Fruit fly (Drosophila melanogaster) whole organism, embryonic: Measurements from ENCODE around the gene CG11999.

Experiments used
- BEAF-32 ChIP-seq: fragments of 200-800 bp; sonication (Bioruptor generic); optimal IDR thresholded peaks from 3 replicates; lab custom pipeline; 2017; ENCODE audit warnings: missing biosample characterization, missing genetic modification characterization, mild to moderate bottlenecking, moderate library complexity, missing genetic modification reagents
- CG1603 ChIP-seq: fragments of 200-800 bp; sonication (Bioruptor generic); optimal IDR thresholded peaks from 2 replicates; lab custom pipeline; 2019; ENCODE audit warnings: missing biosample characterization, mild to moderate bottlenecking, missing genetic modification characterization, moderate library complexity
- CG8290 ChIP-seq, 3 experiments: fragments of 200-800 bp; sonication (Bioruptor generic); optimal IDR thresholded peaks; 2 replicates each; lab custom pipeline; 2016 to 2019; ENCODE audit warnings: missing biosample characterization in 3 of 3, missing genetic modification characterization in 3 of 3, mild to moderate bottlenecking in 2 of 3, moderate library complexity in 1 of 3
- Deaf1 ChIP-seq: fragments of 200-800 bp; optimal IDR thresholded peaks from 3 replicates; lab custom pipeline; 2019; ENCODE audit warnings: missing biosample characterization, mild to moderate bottlenecking, missing genetic modification characterization, moderate library complexity
- Ets65A ChIP-seq: fragments of 200-800 bp; sonication (Bioruptor generic); peaks from one replicate; lab custom pipeline; 2016; ENCODE audit warnings: missing biosample characterization, missing genetic modification characterization
- GATAe ChIP-seq: fragments of 200-800 bp; sonication (Bioruptor generic); conservative IDR thresholded peaks from 2 replicates; pipeline ENCODE4 v1.3.6; 2022; ENCODE audit warnings: missing biosample characterization, missing genetic modification characterization
- Med ChIP-seq: fragments of 200-800 bp; sonication (Bioruptor generic); peaks from one replicate; lab custom pipeline; 2016; ENCODE audit warnings: missing biosample characterization, missing genetic modification characterization, mild to moderate bottlenecking, inconsistent platforms, moderate library complexity
- NC2α ChIP-seq: fragments of 200-800 bp; sonication (Bioruptor generic); optimal IDR thresholded peaks from 2 replicates; lab custom pipeline; 2016; ENCODE audit warnings: missing biosample characterization, missing genetic modification characterization
- PHDP ChIP-seq: fragments of 200-800 bp; sonication (Bioruptor generic); optimal IDR thresholded peaks from 3 replicates; lab custom pipeline; 2018; ENCODE audit warnings: missing biosample characterization, mild to moderate bottlenecking, missing genetic modification characterization, moderate library complexity
- Sox100B ChIP-seq: fragments of 200-800 bp; sonication (Bioruptor generic); optimal IDR thresholded peaks from 3 replicates; lab custom pipeline; 2018; ENCODE audit warnings: missing biosample characterization, mild to moderate bottlenecking, missing genetic modification characterization
- Vsx1 ChIP-seq: fragments of 200-800 bp; sonication (Bioruptor generic); optimal IDR thresholded peaks from 2 replicates; lab custom pipeline; 2017; ENCODE audit warnings: missing biosample characterization, mild to moderate bottlenecking, missing genetic modification characterization, missing genetic modification reagents
- al ChIP-seq: fragments of 200-800 bp; sonication (Bioruptor generic); IDR thresholded peaks from 2 replicates; pipeline ENCODE4 v1.3.6; 2022; ENCODE audit warnings: missing biosample characterization, missing genetic modification characterization
- ara ChIP-seq: fragments of 200-800 bp; sonication (Bioruptor generic); IDR thresholded peaks from 2 replicates; pipeline ENCODE4 v1.3.6; 2022; ENCODE audit warnings: missing biosample characterization, missing genetic modification characterization
- bowl ChIP-seq: fragments of 200-800 bp; sonication (Bioruptor generic); IDR thresholded peaks from 2 replicates; pipeline ENCODE4 v1.3.6; 2022; ENCODE audit warnings: missing biosample characterization, missing genetic modification characterization
- cwo ChIP-seq: fragments of 200-800 bp; sonication (Bioruptor generic); optimal IDR thresholded peaks from 3 replicates; lab custom pipeline; 2017; ENCODE audit warnings: missing biosample characterization, missing genetic modification characterization, mild to moderate bottlenecking, moderate library complexity, missing genetic modification reagents
- da ChIP-seq: fragments of 200-800 bp; sonication (Bioruptor generic); optimal IDR thresholded peaks from 2 replicates; lab custom pipeline; 2016; ENCODE audit warnings: missing biosample characterization, missing genetic modification characterization
- lab ChIP-seq: fragments of 200-800 bp; sonication (Bioruptor generic); optimal IDR thresholded peaks from 3 replicates; lab custom pipeline; 2017; ENCODE audit warnings: missing biosample characterization, missing genetic modification characterization, mild to moderate bottlenecking, moderate library complexity, missing genetic modification reagents
- sd ChIP-seq: fragments of 200-800 bp; sonication (Bioruptor generic); optimal IDR thresholded peaks from 3 replicates; lab custom pipeline; 2018; ENCODE audit warnings: missing biosample characterization, mild to moderate bottlenecking, missing genetic modification characterization, moderate library complexity
- sens ChIP-seq: fragments of 200-800 bp; sonication (Bioruptor generic); peaks from one replicate; lab custom pipeline; 2016; ENCODE audit warnings: missing biosample characterization, missing genetic modification characterization
- wdn ChIP-seq: fragments of 200-800 bp; sonication (Bioruptor generic); IDR thresholded peaks from 2 replicates; pipeline ENCODE4 v1.3.6; 2022; ENCODE audit warnings: missing biosample characterization, missing genetic modification characterization

CG11999 gene

DNA sequence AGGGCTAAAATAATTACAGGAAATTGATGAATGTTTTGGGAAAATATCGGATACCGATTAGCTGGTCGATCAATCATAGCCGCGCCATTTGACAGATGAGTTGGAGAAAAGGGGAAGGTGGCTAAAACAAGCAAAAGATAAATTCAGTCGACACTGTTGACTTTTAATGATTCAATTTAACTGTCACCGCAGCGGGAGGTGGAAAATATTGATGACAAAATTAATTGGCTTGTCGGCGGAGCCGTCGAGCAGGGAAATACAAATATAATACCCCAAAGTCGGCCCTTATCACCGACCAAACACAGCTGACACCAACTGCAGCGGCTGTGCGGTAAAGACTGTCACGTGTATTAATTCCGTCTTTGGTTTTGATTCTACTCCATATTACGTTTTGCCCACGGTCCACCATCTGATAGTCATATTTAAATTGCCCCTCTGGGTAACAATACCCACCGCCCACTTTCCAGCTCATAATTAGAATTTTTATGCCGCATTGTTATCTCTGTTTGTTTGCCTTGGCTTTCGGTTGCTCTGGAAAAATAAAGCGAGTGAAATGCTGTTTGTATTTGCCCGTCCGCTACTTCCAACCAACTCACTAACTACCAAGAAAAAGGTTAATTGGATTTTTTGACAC lies 48.6 kb downstream of the CG11999 start (continued):
- TF ChIP-seq bowl (GFP tag; lab: Robert Waterston, UW) (no peak), da (GFP tag; lab: Kevin White, UChicago) (no peak), NC2α (GFP tag; lab: Kevin White, UChicago) (no peak), cwo (peak; percentile 42), sd (peak; percentile 8), Med (GFP tag; lab: Kevin White, UChicago) (peak; percentile 10), PHDP (tag; lab: Kevin White, UChicago) (peak; percentile 25), CG1603 (tag; lab: Kevin White, UChicago) (peak; percentile 15), wdn (GFP tag; lab: Robert Waterston, UW) (no peak), Vsx1 (peak; percentile 51), ara (GFP tag; lab: Robert Waterston, UW) (peak; percentile 32; the same call in 1 of the 2 replicates), Deaf1 (tag; lab: Kevin White, UChicago) (no peak), Sox100B (GFP tag; lab: Kevin White, UChicago) (no peak), GATAe (GFP tag; lab: Robert Waterston, UW) (no peak), al (GFP tag; lab: Robert Waterston, UW) (no peak), BEAF-32 (GFP tag; lab: Kevin White, UChicago) (no peak), CG8290 (GFP tag; optimal IDR thresholded peaks at IDR 0.05; lab: Kevin White, UChicago) (no peak), CG8290 (tag; optimal IDR thresholded peaks at IDR 0.05; lab: Kevin White, UChicago) (peak in 1 of 2 experiments; percentile 37), lab (GFP tag; lab: Kevin White, UChicago) (peak; percentile 75), Ets65A (no peak), sens (GFP tag; lab: Kevin White, UChicago) (peak; percentile 77)
